Worm (Caenorhabditis elegans) whole organism, midembryonic: Measurements from ENCODE around the gene Y17G9B.8.
"Not testable (repeated sequence)": the region's sequence is repeated elsewhere in the genome, so short reads cannot be mapped to it uniquely, and the experiment has no call there.

Experiments
- T22C8.4 ChIP-seq: fragments of 200-800 bp; sonication (Bioruptor generic); IDR thresholded peaks from 2 replicates; pipeline ENCODE4 v1.3.6; 2022; ENCODE audit warnings: missing genetic modification characterization, missing compliant biosample characterization
- cog-1 ChIP-seq: sonication (generic microtip); optimal IDR thresholded peaks from 2 replicates; lab custom pipeline; 2016; ENCODE audit warnings: missing genetic modification characterization, missing compliant biosample characterization
- med-1 ChIP-seq: sonication (generic microtip); optimal IDR thresholded peaks from 2 replicates; lab custom pipeline; 2017; ENCODE audit warnings: missing genetic modification characterization, mild to moderate bottlenecking, missing compliant biosample characterization, antibody characterized with exemption, missing genetic modification reagents; ENCODE audit not compliant: insufficient read depth
- ref-1 ChIP-seq: fragments of 200-800 bp; sonication (Bioruptor generic); conservative IDR thresholded peaks from 2 replicates; pipeline ENCODE4 v1.3.6; 2022; ENCODE audit warnings: missing genetic modification reagents, missing genetic modification characterization, missing compliant biosample characterization
- tab-1 ChIP-seq: fragments of 200-800 bp; sonication (Bioruptor generic); IDR thresholded peaks from 2 replicates; pipeline ENCODE4 v1.3.6; 2022; ENCODE audit warnings: missing genetic modification characterization, missing compliant biosample characterization
- ztf-23 ChIP-seq: fragments of 200-800 bp; sonication (Bioruptor generic); IDR thresholded peaks from 2 replicates; pipeline ENCODE4 v1.3.6; 2022; ENCODE audit warnings: missing genetic modification reagents, missing genetic modification characterization, missing compliant biosample characterization
- ztf-29 ChIP-seq: fragments of 200-800 bp; sonication (Bioruptor generic); IDR thresholded peaks from 2 replicates; pipeline ENCODE4 v1.3.6; 2022; ENCODE audit warnings: missing genetic modification reagents, missing genetic modification characterization, missing compliant biosample characterization

- not testable (repeated sequence) for TF ChIP-seq med-1 (GFP tag; lab: Kevin White, UChicago); T22C8.4 (GFP tag; lab: Robert Waterston, UW); cog-1; ztf-29; ztf-23 (GFP tag; lab: Robert Waterston, UW); ref-1 (GFP tag; lab: Robert Waterston, UW); tab-1 (GFP tag; lab: Robert Waterston, UW)
Observed at ce11 chrIV:4715785-4716184, 42.9 kb downstream of the Y17G9B.8 start, which contains the start of gene miro-1.
